Worm (Caenorhabditis elegans): Measurements from ENCODE around the gene F14H12.6.

DNA sequence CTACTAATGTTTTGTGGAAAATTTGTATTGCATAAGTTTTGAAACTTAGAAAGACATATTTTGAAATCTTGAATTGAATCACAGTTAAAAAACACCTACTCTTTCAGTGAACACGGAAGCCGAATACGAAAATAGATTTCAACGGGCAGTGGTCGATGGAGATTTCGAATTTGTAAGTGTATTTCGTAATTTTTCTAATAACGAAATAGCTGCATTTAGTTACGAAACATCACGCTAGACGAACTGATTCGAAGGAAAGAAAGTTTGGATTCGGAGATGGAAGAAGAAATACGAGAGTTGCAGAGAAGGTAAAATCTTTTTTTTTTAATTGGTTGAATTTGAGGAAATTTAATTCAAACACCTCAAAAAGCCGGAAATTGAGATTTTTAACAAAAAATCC, 14.6 kb downstream of the F14H12.6 start:
- no peak for TF ChIP-seq ceh-43 (GFP tag; optimal IDR thresholded peaks at IDR 0.05)
- TF ChIP-seq nhr-12 (tag; optimal IDR thresholded peaks at IDR 0.05): no peak
- no peak for TF ChIP-seq mab-5 (tag; optimal IDR thresholded peaks at IDR 0.05)
- no peak for TF ChIP-seq ces-1 (GFP tag; optimal IDR thresholded peaks at IDR 0.05)
- TF ChIP-seq nhr-237 (tag; optimal IDR thresholded peaks at IDR 0.05): no peak
- TF ChIP-seq lsy-2 (tag; optimal IDR thresholded peaks at IDR 0.05): no peak
- no peak for TF ChIP-seq nhr-76 (tag; optimal IDR thresholded peaks at IDR 0.05)
- TF ChIP-seq lin-13 (tag; optimal IDR thresholded peaks at IDR 0.05): no peak
- no peak for TF ChIP-seq ceh-83 (GFP tag; optimal IDR thresholded peaks at IDR 0.05)
- no peak for TF ChIP-seq zip-8 (tag; optimal IDR thresholded peaks at IDR 0.05)
- TF ChIP-seq snpc-4 (tag; optimal IDR thresholded peaks at IDR 0.05): no peak
- TF ChIP-seq unc-39 (tag; optimal IDR thresholded peaks at IDR 0.05): no peak
